Fruit fly (Drosophila melanogaster) whole organism, wandering third instar larva: ENCODE results near the gene Fbw5.

Experiments
- CG32264 ChIP-seq: fragments of 200-800 bp; sonication (Bioruptor generic); optimal IDR thresholded peaks from 2 replicates; lab custom pipeline; 2016; ENCODE audit warnings: missing biosample characterization, missing genetic modification characterization
- CG9705 ChIP-seq: fragments of 200-800 bp; sonication (Bioruptor generic); optimal IDR thresholded peaks from 2 replicates; lab custom pipeline; 2018; ENCODE audit warnings: missing biosample characterization, mild to moderate bottlenecking, missing genetic modification characterization
- CrebA ChIP-seq: fragments of 200-800 bp; sonication (Bioruptor generic); optimal IDR thresholded peaks from 2 replicates; lab custom pipeline; 2016; ENCODE audit warnings: missing biosample characterization, mild to moderate bottlenecking, missing genetic modification characterization, borderline replicate concordance
- Dfd ChIP-seq: fragments of >200 bp; optimal IDR thresholded peaks from 2 replicates; lab custom pipeline; 2017; ENCODE audit warnings: missing biosample characterization, missing genetic modification characterization
- Dif ChIP-seq: fragments of 200-275, 200-300 bp; sonication (Bioruptor generic); optimal IDR thresholded peaks from 2 replicates; lab custom pipeline; 2018; ENCODE audit warnings: missing biosample characterization, missing genetic modification characterization; ENCODE audit not compliant: partially characterized antibody
- GATAd ChIP-seq: sonication (Bioruptor generic); optimal IDR thresholded peaks from 2 replicates; lab custom pipeline; 2016; ENCODE audit warnings: missing biosample characterization, missing genetic modification characterization
- Hr78 ChIP-seq: fragments of >200 bp; optimal IDR thresholded peaks from 2 replicates; lab custom pipeline; 2017; ENCODE audit warnings: missing biosample characterization, missing genetic modification characterization
- Hr83 ChIP-seq: fragments of 200-300 bp; sonication (Bioruptor generic); optimal IDR thresholded peaks from 2 replicates; lab custom pipeline; 2016; ENCODE audit warnings: missing biosample characterization, mild to moderate bottlenecking, missing genetic modification characterization, moderate library complexity; ENCODE audit not compliant: poor library complexity, severe bottlenecking
- Jra ChIP-seq: sonication (Bioruptor generic); optimal IDR thresholded peaks from 2 replicates; lab custom pipeline; 2016; ENCODE audit warnings: missing biosample characterization, missing genetic modification characterization
- Mio ChIP-seq: sonication (Bioruptor generic); optimal IDR thresholded peaks from 2 replicates; lab custom pipeline; 2016; ENCODE audit warnings: missing biosample characterization, missing genetic modification characterization
- Myc ChIP-seq: fragments of >200 bp; optimal IDR thresholded peaks from 2 replicates; lab custom pipeline; 2017
- N ChIP-seq: fragments of >200 bp; optimal IDR thresholded peaks from 2 replicates; lab custom pipeline; 2018; ENCODE audit warnings: missing biosample characterization, missing external identifiers, missing genetic modification characterization
- OdsH ChIP-seq: fragments of 200-800 bp; sonication (Bioruptor generic); optimal IDR thresholded peaks from 2 replicates; lab custom pipeline; 2016; ENCODE audit warnings: missing biosample characterization, mild to moderate bottlenecking, missing genetic modification characterization
- Rel ChIP-seq, 2 experiments: fragments of 200-800 bp; sonication (Bioruptor generic) in 1 of 2; optimal IDR thresholded peaks; 2 replicates in 1 of 2; 3 replicates in 1 of 2; lab custom pipeline; 2016 to 2019; ENCODE audit warnings: mild to moderate bottlenecking in 2 of 2, missing biosample characterization in 2 of 2, missing genetic modification characterization in 2 of 2, moderate library complexity in 1 of 2
- Sp1 ChIP-seq: fragments of 200-800 bp; sonication (Bioruptor generic); optimal IDR thresholded peaks from 3 replicates; lab custom pipeline; 2019; ENCODE audit warnings: missing biosample characterization, mild to moderate bottlenecking, missing genetic modification characterization, moderate library complexity
- Vsx2 ChIP-seq: fragments of 200-300, 225-300 bp; sonication (Bioruptor generic); optimal IDR thresholded peaks from 2 replicates; lab custom pipeline; 2018; ENCODE audit warnings: missing biosample characterization, missing genetic modification characterization; ENCODE audit not compliant: partially characterized antibody
- brk ChIP-seq: fragments of 200-800 bp; sonication (Bioruptor generic); optimal IDR thresholded peaks from 2 replicates; lab custom pipeline; 2016; ENCODE audit warnings: missing biosample characterization, mild to moderate bottlenecking, missing genetic modification characterization
- dl ChIP-seq, 2 experiments: fragments of 175-275, 200-275 bp in 1 of 2; fragments of 200-275 bp in 1 of 2; sonication (Bioruptor generic); optimal IDR thresholded peaks; lab custom pipeline; 2018; ENCODE audit warnings: mild to moderate bottlenecking in 2 of 2, missing biosample characterization in 2 of 2, missing genetic modification characterization in 2 of 2, moderate library complexity in 2 of 2; ENCODE audit not compliant: partially characterized antibody in 2 of 2, insufficient read depth in 1 of 2
- dmrt93B ChIP-seq: fragments of 200-800 bp; sonication (Bioruptor generic); optimal IDR thresholded peaks from 2 replicates; lab custom pipeline; 2018; ENCODE audit warnings: missing biosample characterization, mild to moderate bottlenecking, missing genetic modification characterization
- dsf ChIP-seq: sonication (Bioruptor generic); optimal IDR thresholded peaks from 2 replicates; lab custom pipeline; 2016; ENCODE audit warnings: missing biosample characterization, missing genetic modification characterization, borderline replicate concordance
- ey ChIP-seq: fragments of 200-800 bp; sonication (Bioruptor generic); optimal IDR thresholded peaks from 2 replicates; lab custom pipeline; 2016; ENCODE audit warnings: missing biosample characterization, missing genetic modification characterization
- foxo ChIP-seq, 2 experiments: fragments of 200-800 bp; sonication (Bioruptor generic); optimal IDR thresholded peaks; 2 replicates in 1 of 2; 3 replicates in 1 of 2; lab custom pipeline; 2016 to 2017; ENCODE audit warnings: missing biosample characterization in 2 of 2, missing genetic modification characterization in 2 of 2
- fru ChIP-seq: fragments of 200-800 bp; sonication (Bioruptor generic); optimal IDR thresholded peaks from 3 replicates; lab custom pipeline; 2016; ENCODE audit warnings: missing biosample characterization, mild to moderate bottlenecking, missing genetic modification characterization
- h ChIP-seq: fragments of 200-800 bp; sonication (Bioruptor generic); optimal IDR thresholded peaks from 3 replicates; lab custom pipeline; 2016; ENCODE audit warnings: missing biosample characterization, mild to moderate bottlenecking, missing genetic modification characterization
- jim ChIP-seq: fragments of 175-275, 200-325 bp; sonication (Bioruptor generic); optimal IDR thresholded peaks from 2 replicates; lab custom pipeline; 2016; ENCODE audit warnings: missing biosample characterization, mild to moderate bottlenecking, missing genetic modification characterization
- psq ChIP-seq: fragments of 200-800 bp; sonication (Bioruptor generic); optimal IDR thresholded peaks from 3 replicates; lab custom pipeline; 2017; ENCODE audit warnings: missing biosample characterization, mild to moderate bottlenecking, missing genetic modification characterization, moderate library complexity
- rgr ChIP-seq: fragments of 200-800 bp; sonication (Bioruptor generic); optimal IDR thresholded peaks from 3 replicates; lab custom pipeline; 2016; ENCODE audit warnings: missing biosample characterization, mild to moderate bottlenecking, missing genetic modification characterization
- sv ChIP-seq: fragments of 200-800 bp; sonication (Bioruptor generic); optimal IDR thresholded peaks from 3 replicates; lab custom pipeline; 2016; ENCODE audit warnings: missing biosample characterization, missing genetic modification characterization
- tai ChIP-seq: sonication (Bioruptor generic); optimal IDR thresholded peaks from 2 replicates; lab custom pipeline; 2016; ENCODE audit warnings: missing biosample characterization, missing genetic modification characterization
- usp ChIP-seq: fragments of >200 bp; optimal IDR thresholded peaks from 2 replicates; lab custom pipeline; 2017; ENCODE audit warnings: missing biosample characterization, missing genetic modification characterization
- woc ChIP-seq: sonication (Bioruptor generic); optimal IDR thresholded peaks from 2 replicates; lab custom pipeline; 2016; ENCODE audit warnings: missing biosample characterization, mild to moderate bottlenecking, missing genetic modification characterization

Fbw5 gene

DNA sequence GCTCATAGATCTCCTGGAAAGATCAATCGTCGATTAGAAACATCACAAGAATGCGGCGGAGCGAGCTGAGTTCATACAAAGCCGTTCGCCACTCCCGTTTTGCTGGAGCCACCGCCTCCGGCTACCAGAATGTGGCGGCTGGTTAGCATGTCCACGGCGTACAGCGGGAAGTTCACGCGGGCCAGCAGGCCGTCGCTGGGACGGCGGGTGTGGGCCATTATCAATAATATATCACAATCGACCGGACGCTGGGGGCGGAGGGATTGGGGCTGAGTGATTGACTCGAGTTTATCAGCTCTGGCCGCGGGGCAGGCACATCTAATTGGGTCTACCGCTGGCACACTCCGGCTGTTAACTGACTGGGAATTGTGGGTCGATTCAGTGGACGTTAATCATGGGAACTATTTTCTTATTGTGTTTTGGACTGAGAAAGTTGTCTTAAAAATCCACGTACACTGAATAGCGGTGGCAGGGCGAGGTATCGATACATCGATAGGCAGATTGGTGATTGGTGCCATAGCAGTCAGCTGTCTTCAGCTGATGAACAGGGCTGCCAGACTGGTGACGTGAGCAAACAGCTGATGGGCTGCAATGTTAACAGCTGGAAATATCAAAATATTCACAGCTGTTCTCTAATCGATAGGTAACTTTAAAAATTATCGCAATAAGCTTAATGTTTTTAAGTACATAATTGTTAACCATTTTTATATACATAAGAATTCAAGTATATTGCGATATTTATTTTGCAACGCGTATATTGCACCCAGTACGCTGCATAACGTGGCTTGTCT, 32.9 kb upstream of the Fbw5 start, which contains the start of gene CG9175 (continued):
- TF ChIP-seq ey (GFP tag; lab: Kevin White, UChicago): no peak
- no peak for TF ChIP-seq Sp1 (GFP tag; lab: Kevin White, UChicago)
- peak in 1 of 2 experiments; percentile 53 for TF ChIP-seq dl (GFP tag; optimal IDR thresholded peaks at IDR 0.05; lab: Kevin White, UChicago; ENCODE audit: insufficient read depth in 1 of 2, partially characterized antibody in 2 of 2)
- TF ChIP-seq Vsx2 (GFP tag; lab: Kevin White, UChicago): no peak
- no peak for TF ChIP-seq Hr78 (GFP tag; lab: Kevin White, UChicago)
- TF ChIP-seq usp (GFP tag; lab: Kevin White, UChicago): no peak

DNA sequence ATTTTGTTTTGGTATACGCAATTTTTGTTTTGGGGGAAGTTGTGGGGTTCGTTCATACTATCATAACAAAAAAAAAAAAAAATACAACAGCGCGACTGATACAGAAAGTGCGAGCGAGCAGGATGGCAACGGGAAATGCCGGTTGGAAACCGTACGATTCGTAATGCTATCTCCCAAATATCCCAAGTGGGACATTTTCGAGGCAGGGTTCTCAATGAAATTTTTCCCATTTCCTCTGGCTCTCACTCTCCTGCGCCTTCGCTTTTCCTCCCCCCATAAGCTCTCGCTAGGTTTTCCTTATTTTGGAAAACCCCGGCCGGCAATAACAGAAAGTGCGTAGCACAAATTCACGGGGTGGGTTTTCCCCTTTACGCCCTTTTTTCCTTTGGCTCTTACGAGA, 26.5 kb upstream of the Fbw5 start:
- TF ChIP-seq h (GFP tag; lab: Kevin White, UChicago) (no peak), OdsH (no peak), fru (GFP tag; lab: Kevin White, UChicago) (no peak)

DNA sequence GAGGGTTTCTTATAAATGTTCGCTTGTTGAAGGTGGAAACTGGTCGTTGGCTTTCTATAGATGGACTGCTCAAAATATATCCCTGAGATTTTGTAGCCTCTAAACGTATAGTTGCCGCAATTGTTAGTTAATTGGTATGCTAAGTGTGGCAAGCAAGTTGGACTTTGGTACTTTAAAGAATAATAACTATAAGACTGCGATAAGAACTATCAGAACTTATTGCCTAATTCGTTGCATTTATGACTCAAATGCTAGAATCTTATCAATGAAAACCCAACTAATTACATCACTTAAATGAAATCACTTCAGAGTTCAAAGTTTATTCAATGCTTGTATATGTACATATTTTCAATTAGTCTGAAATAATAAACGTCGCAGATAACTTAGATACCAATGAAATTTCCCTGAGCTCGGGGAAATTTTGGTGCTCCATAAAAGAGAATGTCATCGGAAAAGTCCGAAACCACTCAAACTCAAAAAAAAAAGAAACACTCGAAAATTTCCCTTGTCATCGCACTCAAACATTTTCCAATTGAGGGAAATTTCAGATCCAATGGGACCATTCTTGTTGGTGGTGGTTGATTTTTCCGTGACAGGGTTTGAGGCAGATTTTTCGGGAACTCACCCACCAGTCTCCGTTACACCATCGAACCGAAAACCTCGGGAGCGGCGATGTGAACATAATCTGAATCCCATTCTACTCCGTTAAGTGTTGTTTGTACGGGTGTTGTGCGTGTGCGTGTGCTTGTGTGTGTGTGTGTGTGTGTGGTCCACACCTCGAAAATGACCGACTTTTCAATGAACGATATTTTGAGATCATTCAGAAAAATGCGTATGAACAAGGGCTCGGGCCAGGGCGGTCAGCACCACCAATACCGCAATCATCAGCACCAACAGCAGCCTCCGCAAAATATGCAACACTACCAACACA, 25.3 kb upstream of the Fbw5 start, which contains the start of gene CG45075:
TSS of gene CG45075 (plus strand) at position 627 of the 931 bp plus-strand sequence.
- TF ChIP-seq Dfd (GFP tag; lab: Kevin White, UChicago): peak; percentile 29
- no peak for TF ChIP-seq N (GFP tag; lab: Kevin White, UChicago)
- TF ChIP-seq sv (GFP tag; lab: Kevin White, UChicago): no peak

DNA sequence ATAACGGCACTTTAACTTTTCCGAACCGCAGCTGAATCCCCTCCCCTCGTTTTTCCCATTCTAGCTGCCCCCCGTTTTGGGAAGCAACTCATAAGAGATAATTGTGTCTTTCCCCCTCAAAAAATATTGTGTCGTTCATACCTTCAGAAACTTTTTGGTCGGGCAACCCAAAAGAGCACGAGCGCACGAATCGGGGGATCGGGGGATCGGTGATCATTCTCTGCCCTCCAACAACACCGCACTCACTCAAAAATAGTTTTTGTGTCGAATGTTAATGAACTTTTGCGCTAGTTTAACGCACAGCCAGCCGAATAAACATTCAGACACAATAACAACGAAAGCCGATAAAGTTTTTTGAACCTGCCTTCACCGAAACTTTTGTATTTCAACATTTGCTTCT, 24.6 kb upstream of the Fbw5 start:
- no peak for TF ChIP-seq Rel (GFP tag; optimal IDR thresholded peaks at IDR 0.05; lab: Kevin White, UChicago)
- TF ChIP-seq Rel (tag; optimal IDR thresholded peaks at IDR 0.05; lab: Kevin White, UChicago): peak; percentile 82
- TF ChIP-seq CG32264 (GFP tag; lab: Kevin White, UChicago): no peak

DNA sequence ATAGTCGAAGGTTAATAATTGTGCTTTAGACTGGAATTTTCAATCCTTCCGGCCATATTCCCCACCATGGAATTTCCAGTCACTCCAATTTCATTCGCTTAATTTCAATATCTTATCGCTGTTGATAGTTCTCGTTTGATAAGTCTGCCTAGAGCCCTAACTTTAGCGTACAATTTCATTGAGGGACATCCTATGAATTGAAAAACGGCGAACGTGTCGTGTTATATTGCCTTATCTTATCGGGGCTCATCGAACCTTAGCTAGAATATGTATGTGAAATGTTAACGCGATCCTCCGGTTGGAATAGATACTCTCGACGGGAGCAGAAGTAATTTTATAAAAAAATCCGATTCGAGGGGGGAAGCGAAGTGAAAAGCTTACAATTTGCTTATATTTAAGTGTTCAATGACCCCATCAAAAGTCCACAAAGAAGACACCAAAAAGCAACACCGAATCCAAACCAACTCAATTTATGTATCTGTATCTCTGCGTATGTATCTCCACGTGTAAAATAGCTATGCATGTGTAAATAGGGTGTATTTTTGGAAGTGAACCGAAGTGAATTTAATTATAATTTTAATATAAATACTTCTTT, 23.9 kb upstream of the Fbw5 start:
- TF ChIP-seq Rel (GFP tag; optimal IDR thresholded peaks at IDR 0.05; lab: Kevin White, UChicago): no peak
- peak; percentile 88 for TF ChIP-seq Rel (tag; optimal IDR thresholded peaks at IDR 0.05; lab: Kevin White, UChicago)
- no peak for TF ChIP-seq woc (GFP tag; lab: Kevin White, UChicago)
- no peak for TF ChIP-seq foxo (GFP tag; optimal IDR thresholded peaks at IDR 0.05; lab: Kevin White, UChicago)

DNA sequence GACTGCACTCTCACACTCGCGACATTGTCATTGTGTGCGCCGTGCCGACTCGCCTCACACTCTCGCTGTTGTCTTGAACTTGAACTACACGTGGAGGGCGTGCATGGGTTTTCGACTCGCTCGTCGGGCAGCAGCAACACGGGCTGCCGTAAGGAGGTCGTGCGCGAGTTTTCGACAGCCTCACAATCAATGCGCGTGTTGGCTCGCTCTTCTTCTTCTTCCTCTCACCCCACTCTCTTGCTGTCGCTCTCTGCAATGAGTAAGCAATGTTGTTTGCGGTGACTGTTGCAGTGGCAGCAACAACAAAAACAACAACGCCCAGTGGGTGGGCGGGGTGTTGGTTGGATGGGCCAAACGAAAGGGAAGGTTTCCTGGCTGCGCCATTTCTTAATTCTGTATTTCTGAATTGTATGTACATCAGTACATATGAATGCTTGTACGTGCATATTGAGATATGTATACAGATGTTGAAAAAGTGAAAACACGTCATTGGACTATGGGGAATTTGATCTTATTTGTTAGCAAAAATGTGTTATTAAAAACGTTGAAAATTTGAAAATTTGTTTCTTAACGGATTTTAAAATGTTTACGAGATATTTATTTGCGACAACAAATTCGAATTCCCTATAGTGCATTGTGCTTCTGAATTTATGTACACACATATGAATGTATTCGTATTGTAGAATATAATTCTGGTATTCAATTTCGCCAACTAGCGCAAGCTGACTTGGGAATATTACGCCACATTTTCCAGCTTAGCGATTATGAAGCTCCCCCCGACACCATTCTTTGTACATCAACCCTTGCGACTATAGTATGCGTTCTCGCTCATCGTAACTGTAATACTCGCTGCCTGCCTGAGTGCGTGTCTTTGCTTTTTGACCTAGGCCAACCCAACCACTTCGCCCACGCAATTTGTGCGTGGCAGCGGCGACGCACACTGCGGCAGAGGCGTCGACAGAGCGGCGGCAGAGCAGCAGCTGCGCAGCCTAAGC, 22.9 kb upstream of the Fbw5 start:
- peak; percentile 49 for TF ChIP-seq Sp1 (GFP tag; lab: Kevin White, UChicago)
- TF ChIP-seq rgr (GFP tag; lab: Kevin White, UChicago): peak; percentile 27
- TF ChIP-seq ey (GFP tag; lab: Kevin White, UChicago): peak; percentile 6
- no peak for TF ChIP-seq brk (GFP tag; lab: Kevin White, UChicago)
- TF ChIP-seq OdsH: no peak
- TF ChIP-seq Dif (GFP tag; lab: Kevin White, UChicago): peak; percentile 83
- TF ChIP-seq CG9705 (GFP tag; lab: Kevin White, UChicago): peak; percentile 21
- peak; percentile 96 for TF ChIP-seq Jra (GFP tag; lab: Kevin White, UChicago)
- TF ChIP-seq Mio (GFP tag; lab: Kevin White, UChicago): no peak
- no peak for TF ChIP-seq N (GFP tag; lab: Kevin White, UChicago)
- TF ChIP-seq Rel (GFP tag; optimal IDR thresholded peaks at IDR 0.05; lab: Kevin White, UChicago): no peak
- TF ChIP-seq Rel (tag; optimal IDR thresholded peaks at IDR 0.05; lab: Kevin White, UChicago): peak; percentile 87
- TF ChIP-seq GATAd (GFP tag; lab: Kevin White, UChicago): no peak
- TF ChIP-seq psq (GFP tag; lab: Kevin White, UChicago): peak; percentile 56
- TF ChIP-seq usp (GFP tag; lab: Kevin White, UChicago): no peak
- peak; percentile 9 for TF ChIP-seq Hr83 (GFP tag; lab: Kevin White, UChicago)
- no peak for TF ChIP-seq CG32264 (GFP tag; lab: Kevin White, UChicago)
- peak; percentile 98 for TF ChIP-seq tai (GFP tag; lab: Kevin White, UChicago)
- TF ChIP-seq dsf (GFP tag; lab: Kevin White, UChicago): no peak
- peak; percentile 39 for TF ChIP-seq jim (GFP tag; lab: Kevin White, UChicago)
- no peak for TF ChIP-seq CrebA (GFP tag; lab: Kevin White, UChicago)
- no peak for TF ChIP-seq foxo (GFP tag; optimal IDR thresholded peaks at IDR 0.05; lab: Kevin White, UChicago)
- TF ChIP-seq Myc (lab: Kevin White, UChicago): no peak
- no peak for TF ChIP-seq dmrt93B (GFP tag; lab: Kevin White, UChicago)
